Fruit fly (Drosophila melanogaster): ENCODE results near the gene 140up.

140up gene

dm6 chr3R:14125479-14126121 is at the start of gene 140up, which contains the start of gene Polr2B (continued):
- TF ChIP-seq CG8089 (GFP tag; optimal IDR thresholded peaks at IDR 0.05) (peak; percentile 68), Aef1 (GFP tag; IDR thresholded peaks at IDR 0.05) (peak; percentile 93), CG1832 (GFP tag; optimal IDR thresholded peaks at IDR 0.05) (no peak), CG18476 (GFP tag; optimal IDR thresholded peaks at IDR 0.05) (peak; percentile 93), Kr (GFP tag; optimal IDR thresholded peaks at IDR 0.05) (no peak), her (GFP tag; optimal IDR thresholded peaks at IDR 0.05) (peak; percentile 38), CoRest (tag; optimal IDR thresholded peaks at IDR 0.05) (peak; percentile 97), jumu (GFP tag; optimal IDR thresholded peaks at IDR 0.05) (peak; percentile 76), Sin3A (optimal IDR thresholded peaks at IDR 0.05) (peak; percentile 29), CG13775 (GFP tag; optimal IDR thresholded peaks at IDR 0.05) (peak; percentile 95), stwl (tag; optimal IDR thresholded peaks at IDR 0.05) (peak; percentile 91), Blimp-1 (GFP tag; optimal IDR thresholded peaks at IDR 0.05) (peak; percentile 91), bowl (GFP tag; IDR thresholded peaks at IDR 0.05) (peak; percentile 72; the same call in 1 of the 2 replicates), crp (GFP tag; optimal IDR thresholded peaks at IDR 0.05) (peak; percentile 52 to 91), CG13296 (GFP tag; optimal IDR thresholded peaks at IDR 0.05) (peak; percentile 89), CG15514 (GFP tag; optimal IDR thresholded peaks at IDR 0.05) (peak; percentile 82), fd96Cb (tag; optimal IDR thresholded peaks at IDR 0.05) (peak; percentile 89), CG16779 (GFP tag; IDR thresholded peaks at IDR 0.05) (no peak), CG8765 (GFP tag; IDR thresholded peaks at IDR 0.05) (peak; percentile 70), vnd (GFP tag; IDR thresholded peaks at IDR 0.05; ENCODE audit: partially characterized antibody) (no peak), CG12942 (GFP tag; optimal IDR thresholded peaks at IDR 0.05) (peak; percentile 94), Dek (tag; optimal IDR thresholded peaks at IDR 0.05) (peak; percentile 90), CG7786 (GFP tag; optimal IDR thresholded peaks at IDR 0.05) (peak; percentile 77), yki (optimal IDR thresholded peaks at IDR 0.05) (no peak), CG13287 (GFP tag; IDR thresholded peaks at IDR 0.05; ENCODE audit: partially characterized antibody) (peak; percentile 48; the same call in 1 of the 2 replicates), sna (GFP tag; IDR thresholded peaks at IDR 0.05; ENCODE audit: partially characterized antibody) (no peak), Ets97D (GFP tag; optimal IDR thresholded peaks at IDR 0.05) (peak; percentile 58), CG9876 (GFP tag; optimal IDR thresholded peaks at IDR 0.05) (peak; percentile 55), Doc3 (GFP tag; IDR thresholded peaks at IDR 0.05; ENCODE audit: partially characterized antibody) (no peak), dmrt99B (tag; optimal IDR thresholded peaks at IDR 0.05) (peak; percentile 90), CG14965 (GFP tag; optimal IDR thresholded peaks at IDR 0.05; ENCODE audit: borderline replicate concordance) (no peak), usp (GFP tag; optimal IDR thresholded peaks at IDR 0.05) (no peak), Med (GFP tag) (peak; percentile 96), CG12071 (GFP tag; optimal IDR thresholded peaks at IDR 0.05) (no peak), ara (GFP tag; IDR thresholded peaks at IDR 0.05) (peak; percentile 91), jigr1 (GFP tag; IDR thresholded peaks at IDR 0.05) (peak; percentile 80; the same call in 2 of the 3 replicates), ttk (GFP tag; IDR thresholded peaks at IDR 0.05) (peak; percentile 89), Mes4 (GFP tag; optimal IDR thresholded peaks at IDR 0.05) (peak; percentile 52), Hr3 (GFP tag; optimal IDR thresholded peaks at IDR 0.05) (peak; percentile 97)

DNA sequence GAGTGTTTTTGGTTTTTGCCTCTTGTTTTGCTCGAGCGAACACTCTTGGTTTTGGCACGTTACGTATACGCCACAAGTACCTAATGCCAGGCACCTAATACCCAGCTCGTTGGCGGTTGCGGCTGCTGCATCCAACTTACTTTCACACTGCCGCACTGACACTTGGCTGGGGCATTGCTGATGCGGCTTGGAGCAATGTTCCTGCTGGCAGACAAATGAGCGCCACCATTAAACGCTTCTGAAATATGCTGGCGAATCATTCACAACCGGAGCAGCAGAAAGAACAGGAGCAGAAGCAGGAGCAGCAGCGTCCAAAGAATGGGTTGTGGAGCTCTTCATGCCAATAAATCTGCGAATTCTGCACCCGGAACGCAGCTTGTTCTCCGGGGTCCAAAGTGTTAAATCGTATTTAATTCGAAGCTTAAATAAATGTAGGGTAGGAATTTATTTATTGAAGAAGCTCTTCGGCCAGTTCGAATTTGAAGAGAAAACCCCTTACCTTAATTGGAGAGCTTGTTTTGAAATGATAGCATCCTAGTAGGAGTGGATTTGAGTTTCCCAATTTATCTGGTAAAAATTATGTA is 36.9 kb upstream of the 140up start, which contains the start of gene CG3199:
Gene CG3199, plus strand, starts transcription at position 534 of the 584 bp plus-strand sequence.
- TF ChIP-seq Ets65A (GFP tag) = peak; percentile 91
- TF ChIP-seq bab2 (GFP tag; optimal IDR thresholded peaks at IDR 0.05) = no peak
- no peak for TF ChIP-seq Mad (GFP tag; optimal IDR thresholded peaks at IDR 0.05)
- no peak for TF ChIP-seq cwo (GFP tag; optimal IDR thresholded peaks at IDR 0.05)

Measured in whole organism, embryonic.